Worm (Caenorhabditis elegans): ENCODE results near the gene gpa-8.

Gene gpa-8

ce11 chrV:12667397-12667796 is 27.1 kb upstream of the gpa-8 start:
- no peak for TF ChIP-seq lsy-2 (tag; optimal IDR thresholded peaks at IDR 0.05)
- no peak for TF ChIP-seq unc-39 (tag; optimal IDR thresholded peaks at IDR 0.05)
- no peak for TF ChIP-seq nhr-28 (tag; optimal IDR thresholded peaks at IDR 0.05)
- no peak for TF ChIP-seq ces-1 (GFP tag; optimal IDR thresholded peaks at IDR 0.05)
- TF ChIP-seq sem-2 (GFP tag; optimal IDR thresholded peaks at IDR 0.05) = no peak
- no peak for TF ChIP-seq zip-8 (tag; optimal IDR thresholded peaks at IDR 0.05)
- TF ChIP-seq lin-13 (tag; optimal IDR thresholded peaks at IDR 0.05) = no peak
- no peak for TF ChIP-seq mls-2 (tag; optimal IDR thresholded peaks at IDR 0.05)

- TF ChIP-seq elt-1 (tag; optimal IDR thresholded peaks at IDR 0.05; ENCODE audit: borderline replicate concordance, insufficient read depth) = no peak
- no peak for TF ChIP-seq unc-120 (tag; optimal IDR thresholded peaks at IDR 0.05; ENCODE audit: poor library complexity, severe bottlenecking)
- no peak for TF ChIP-seq ceh-83 (GFP tag; optimal IDR thresholded peaks at IDR 0.05)
- no peak for TF ChIP-seq ham-2 (GFP tag; optimal IDR thresholded peaks at IDR 0.05)
- no peak for TF ChIP-seq mep-1 (tag; optimal IDR thresholded peaks at IDR 0.05)
- TF ChIP-seq elt-3 (tag; optimal IDR thresholded peaks at IDR 0.05) = no peak
- no peak for TF ChIP-seq flh-1 (GFP tag; optimal IDR thresholded peaks at IDR 0.05)
- TF ChIP-seq M03D4.4 (tag; optimal IDR thresholded peaks at IDR 0.05) = no peak
- TF ChIP-seq sem-2 (GFP tag; optimal IDR thresholded peaks at IDR 0.05) = no peak
- no peak for TF ChIP-seq snpc-4 (tag; optimal IDR thresholded peaks at IDR 0.05)
- no peak for TF ChIP-seq mls-2 (tag; optimal IDR thresholded peaks at IDR 0.05)
These were observed 23.1 kb upstream of the gpa-8 start for ce11 chrV:12663386-12663785.

ce11 chrV:12661619-12662018 is 21.3 kb upstream of the gpa-8 start, which contains the start of gene W05B10.3:
Gene W05B10.3, minus strand, starts transcription at chrV:12661719.
- no peak for TF ChIP-seq mls-2 (tag; optimal IDR thresholded peaks at IDR 0.05)
- no peak for TF ChIP-seq nhr-76 (tag; optimal IDR thresholded peaks at IDR 0.05)
- no peak for TF ChIP-seq nhr-28 (tag; optimal IDR thresholded peaks at IDR 0.05)

ce11 chrV:12660280-12660818 is 20.1 kb upstream of the gpa-8 start, which contains the start of gene his-74:
Gene his-74, minus strand, starts transcription at chrV:12660330.
- TF ChIP-seq lsy-2 (tag; optimal IDR thresholded peaks at IDR 0.05) (peak; percentile 63), unc-120 (tag; optimal IDR thresholded peaks at IDR 0.05; ENCODE audit: poor library complexity, severe bottlenecking) (no peak), pha-4 (tag; optimal IDR thresholded peaks at IDR 0.05) (no peak), lin-32 (GFP tag; optimal IDR thresholded peaks at IDR 0.05) (no peak), zip-8 (tag; optimal IDR thresholded peaks at IDR 0.05) (no peak), bed-3 (GFP tag; optimal IDR thresholded peaks at IDR 0.05) (no peak), unc-62 (GFP tag; optimal IDR thresholded peaks at IDR 0.05) (no peak), snpc-4 (tag; optimal IDR thresholded peaks at IDR 0.05) (no peak), drap-1 (GFP tag; optimal IDR thresholded peaks at IDR 0.05) (no peak)

ce11 chrV:12659426-12659825 is 19.1 kb upstream of the gpa-8 start, which contains the start of gene ccch-3:
Gene ccch-3, minus strand, starts transcription at chrV:12659687.
- TF ChIP-seq nhr-28 (tag; optimal IDR thresholded peaks at IDR 0.05) = no peak
- TF ChIP-seq ces-1 (GFP tag; optimal IDR thresholded peaks at IDR 0.05) = peak; percentile 74

ce11 chrV:12658142-12658541 is 17.9 kb upstream of the gpa-8 start, which contains the start of gene W05B10.6:
Gene W05B10.6, minus strand, starts transcription at chrV:12658242.
- TF ChIP-seq lin-13 (tag; optimal IDR thresholded peaks at IDR 0.05) (no peak), sptf-1 (tag; optimal IDR thresholded peaks at IDR 0.05) (no peak), pha-4 (tag; optimal IDR thresholded peaks at IDR 0.05) (no peak), mab-5 (tag; optimal IDR thresholded peaks at IDR 0.05) (no peak), blmp-1 (tag; optimal IDR thresholded peaks at IDR 0.05) (no peak), hlh-1 (tag; optimal IDR thresholded peaks at IDR 0.05) (no peak), flh-1 (GFP tag; optimal IDR thresholded peaks at IDR 0.05) (no peak), cnd-1 (tag; optimal IDR thresholded peaks at IDR 0.05) (no peak), nhr-28 (tag; optimal IDR thresholded peaks at IDR 0.05) (no peak), unc-120 (tag; optimal IDR thresholded peaks at IDR 0.05; ENCODE audit: poor library complexity, severe bottlenecking) (no peak), nhr-12 (tag; optimal IDR thresholded peaks at IDR 0.05) (no peak), ceh-83 (GFP tag; optimal IDR thresholded peaks at IDR 0.05) (no peak), lsy-2 (tag; optimal IDR thresholded peaks at IDR 0.05) (no peak), nhr-2 (tag; optimal IDR thresholded peaks at IDR 0.05) (no peak), ham-2 (GFP tag; optimal IDR thresholded peaks at IDR 0.05) (no peak), elt-3 (tag; optimal IDR thresholded peaks at IDR 0.05) (no peak), elt-1 (tag; optimal IDR thresholded peaks at IDR 0.05; ENCODE audit: borderline replicate concordance, insufficient read depth) (no peak)
